Worm (Caenorhabditis elegans) whole organism, L1 larva: ENCODE data around the gene Y8A9A.2.

Source experiments
- C16A3.4 ChIP-seq: fragments of 150-350 bp; optimal IDR thresholded peaks from 2 replicates; lab custom pipeline; 2014; ENCODE audit warnings: missing biosample characterization, missing genetic modification characterization
- C34B4.2 ChIP-seq: sonication (generic microtip); optimal IDR thresholded peaks from 2 replicates; lab custom pipeline; 2017; ENCODE audit warnings: mild to moderate bottlenecking, missing genetic modification characterization, missing compliant biosample characterization
- blmp-1 ChIP-seq: fragments of 150-350 bp; optimal IDR thresholded peaks from 2 replicates; lab custom pipeline; 2014; ENCODE audit warnings: missing biosample characterization, missing genetic modification characterization
- ceh-8 ChIP-seq: fragments of 200-800 bp; sonication (Bioruptor generic); optimal IDR thresholded peaks from 2 replicates; lab custom pipeline; 2018; ENCODE audit warnings: mild to moderate bottlenecking, missing genetic modification characterization, moderate library complexity, missing compliant biosample characterization
- dsc-1 ChIP-seq: sonication (generic microtip); optimal IDR thresholded peaks from 2 replicates; lab custom pipeline; 2016; ENCODE audit warnings: mild to moderate bottlenecking, missing genetic modification characterization, missing compliant biosample characterization
- elt-3 ChIP-seq, 6 experiments: fragments of 150-350 bp in 1 of 6; sonication (generic microtip); optimal IDR thresholded peaks; 2 replicates each; lab custom pipeline; 2017 to 2018; ENCODE audit warnings: missing biosample characterization in 6 of 6, missing genetic modification characterization in 6 of 6, inconsistent platforms in 1 of 6
- fkh-4 ChIP-seq: sonication (generic microtip); optimal IDR thresholded peaks from 2 replicates; lab custom pipeline; 2016; ENCODE audit warnings: missing compliant biosample characterization, missing genetic modification characterization, borderline replicate concordance
- lin-39 ChIP-seq: fragments of 150-350 bp; optimal IDR thresholded peaks from 2 replicates; lab custom pipeline; 2014; ENCODE audit warnings: missing biosample characterization, missing genetic modification reagents, missing genetic modification characterization
- mab-9 ChIP-seq: fragments of 200-800 bp; sonication (Bioruptor generic); IDR thresholded peaks from 2 replicates; pipeline ENCODE4 v1.3.6; 2022; ENCODE audit warnings: missing genetic modification reagents, missing genetic modification characterization, missing compliant biosample characterization
- mdl-1 ChIP-seq, 2 experiments: fragments of 150-350 bp; optimal IDR thresholded peaks; 2 replicates each; lab custom pipeline; 2014 to 2017; ENCODE audit warnings: missing biosample characterization in 2 of 2, missing genetic modification characterization in 2 of 2, inconsistent platforms in 1 of 2
- nhr-90 ChIP-seq: sonication (generic microtip); optimal IDR thresholded peaks from 2 replicates; lab custom pipeline; 2016; ENCODE audit warnings: mild to moderate bottlenecking, missing genetic modification characterization, missing compliant biosample characterization; ENCODE audit not compliant: poor library complexity
- skn-1 ChIP-seq: fragments of 150-350 bp; optimal IDR thresholded peaks from 2 replicates; lab custom pipeline; 2014; ENCODE audit warnings: missing biosample characterization, missing genetic modification characterization
- sptf-1 ChIP-seq: fragments of 150-350 bp; optimal IDR thresholded peaks from 2 replicates; lab custom pipeline; 2014; ENCODE audit warnings: missing biosample characterization, missing genetic modification characterization
- unc-98 ChIP-seq: fragments of 200-800 bp; sonication (Bioruptor generic); IDR thresholded peaks from 2 replicates; pipeline ENCODE4 v1.3.6; 2022; ENCODE audit warnings: missing genetic modification characterization, missing compliant biosample characterization
- ztf-11 ChIP-seq, 2 experiments: sonication (generic microtip); optimal IDR thresholded peaks; 2 replicates each; lab custom pipeline; 2016 to 2017; ENCODE audit warnings: missing genetic modification characterization in 2 of 2, missing biosample characterization in 1 of 2, missing compliant biosample characterization in 1 of 2

Y8A9A.2 gene

DNA sequence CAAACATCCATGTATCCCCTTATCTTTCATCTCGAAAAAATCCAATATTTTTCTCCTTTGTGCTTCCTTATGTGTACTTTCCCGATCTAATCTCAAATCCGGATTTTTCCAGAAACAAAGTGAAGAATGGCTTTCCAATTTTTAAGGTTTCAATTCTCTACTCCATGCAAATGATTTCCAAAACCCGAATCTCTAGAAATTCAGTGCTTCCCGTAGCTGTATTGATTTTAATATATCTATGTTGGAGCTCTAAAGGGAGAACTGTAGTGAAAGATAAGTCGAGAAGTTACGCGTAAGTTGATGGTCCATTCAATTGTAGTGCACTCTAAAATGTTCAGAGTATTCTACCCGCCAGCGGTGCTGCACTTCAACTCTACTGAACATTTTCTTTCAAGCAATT lies 44.1 kb downstream of the Y8A9A.2 start, which contains the start of gene C17A2.4:
Gene C17A2.4 (plus strand): TSS at position 301 of the 400 bp plus-strand sequence.
- TF ChIP-seq fkh-4 (tag; lab: Kevin White, UChicago): no peak

DNA sequence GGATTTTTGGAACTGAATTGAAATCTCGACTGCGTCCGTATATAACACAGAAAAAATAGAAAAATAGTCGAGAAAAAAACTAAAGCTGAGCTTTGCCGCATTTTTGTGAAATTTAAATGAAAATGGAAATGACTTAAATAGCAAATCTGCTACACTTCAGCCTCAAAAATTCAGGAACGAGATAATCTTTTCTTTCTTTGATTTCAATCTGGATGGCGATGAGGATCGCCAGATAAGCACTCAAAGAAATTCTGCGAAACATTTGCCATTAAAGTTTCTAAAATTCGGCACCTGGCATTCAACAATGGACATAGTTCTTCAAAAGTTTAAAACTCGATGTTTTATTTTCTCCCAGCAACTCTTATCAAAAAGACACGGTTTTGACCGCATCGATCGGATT lies 47.9 kb downstream of the Y8A9A.2 start, which contains the start of the genes C17A2.7 and C17A2.3:
Gene C17A2.7 (minus strand): TSS at position 101 of the 400 bp plus-strand sequence.
Gene C17A2.3 (plus strand): TSS at position 305 of the 400 bp plus-strand sequence.
- TF ChIP-seq C34B4.2 (tag; lab: Kevin White, UChicago) (no peak), lin-39 (no peak), mab-9 (GFP tag; lab: Robert Waterston, UW) (no peak), nhr-90 (tag; lab: Kevin White, UChicago) (no peak), elt-3 (tag; optimal IDR thresholded peaks at IDR 0.05; lab: Kevin White, UChicago) (no peak), fkh-4 (tag; lab: Kevin White, UChicago) (no peak)

DNA sequence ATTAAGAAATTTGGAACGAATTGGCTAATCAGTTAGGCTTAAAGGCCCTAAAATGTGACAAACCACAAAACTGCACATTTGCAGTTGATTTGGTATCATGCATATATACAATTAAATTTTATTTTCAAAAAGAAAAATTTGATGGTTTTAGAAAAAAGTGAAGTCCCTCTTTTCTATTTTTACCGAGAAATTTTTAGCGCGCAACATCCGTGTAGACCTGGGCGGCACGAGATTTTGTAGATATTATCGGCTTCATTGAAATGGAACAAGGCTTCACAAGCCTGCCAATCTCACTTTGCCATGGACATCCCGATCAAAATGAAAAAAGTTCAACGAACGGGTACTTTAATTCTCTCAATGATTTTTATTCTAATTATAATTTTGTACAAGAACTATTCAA lies 50.6 kb downstream of the Y8A9A.2 start, which contains the start of gene C17A2.2:
Gene C17A2.2 (plus strand): TSS at position 301 of the 400 bp plus-strand sequence.
- TF ChIP-seq dsc-1 (tag; lab: Kevin White, UChicago) (no peak), unc-98 (GFP tag; lab: Robert Waterston, UW) (no peak), ztf-11 (tag; optimal IDR thresholded peaks at IDR 0.05; lab: Kevin White, UChicago) (no peak), C16A3.4 (tag; lab: Kevin White, UChicago) (no peak), blmp-1 (no peak), mdl-1 (tag; optimal IDR thresholded peaks at IDR 0.05; lab: Kevin White, UChicago) (no peak), ceh-8 (no peak), sptf-1 (tag; lab: Kevin White, UChicago) (no peak), skn-1 (tag; lab: Kevin White, UChicago) (no peak), fkh-4 (tag; lab: Kevin White, UChicago) (no peak), nhr-90 (tag; lab: Kevin White, UChicago) (no peak)
